Worm (Caenorhabditis elegans): ENCODE measurements around the gene T01G5.8.

ce11 chrV:15099447-15099846, 16.6 kb upstream of the T01G5.8 start, which contains the start of gene C01G10.1:
- no peak for TF ChIP-seq mdl-1 (tag; optimal IDR thresholded peaks at IDR 0.05)
- TF ChIP-seq F13H6.1 (tag; optimal IDR thresholded peaks at IDR 0.05), result no peak
- TF ChIP-seq nhr-12 (tag; optimal IDR thresholded peaks at IDR 0.05), result no peak
- TF ChIP-seq fos-1 (tag; optimal IDR thresholded peaks at IDR 0.05), result no peak
- TF ChIP-seq ama-1 (optimal IDR thresholded peaks at IDR 0.05), result no peak
- no peak for TF ChIP-seq nhr-11 (tag; optimal IDR thresholded peaks at IDR 0.05)
- no peak for TF ChIP-seq elt-3 (tag; optimal IDR thresholded peaks at IDR 0.05)
- TF ChIP-seq unc-62 (GFP tag; optimal IDR thresholded peaks at IDR 0.05), result no peak
- TF ChIP-seq mab-5 (tag; optimal IDR thresholded peaks at IDR 0.05), result no peak
- TF ChIP-seq blmp-1 (tag; optimal IDR thresholded peaks at IDR 0.05; ENCODE audit: insufficient read depth), result no peak
- no peak for TF ChIP-seq crh-2 (tag; optimal IDR thresholded peaks at IDR 0.05)
- TF ChIP-seq unc-55 (GFP tag; optimal IDR thresholded peaks at IDR 0.05), result no peak
- no peak for TF ChIP-seq unc-39 (tag; optimal IDR thresholded peaks at IDR 0.05)

All from whole organism, L2 larva.